Fruit fly (Drosophila melanogaster) whole organism, pupa: ENCODE measurements around the gene Or9a.

Experiments used
- CG15710 ChIP-seq: fragments of 200-800 bp; sonication (Bioruptor generic); optimal IDR thresholded peaks from 2 replicates; lab custom pipeline; 2018; ENCODE audit warnings: missing biosample characterization, mild to moderate bottlenecking, missing genetic modification characterization, moderate library complexity
- CG32121 ChIP-seq: fragments of 200-800 bp; sonication (Bioruptor generic); IDR thresholded peaks from 2 replicates; pipeline ENCODE4 v1.3.6; 2022; ENCODE audit warnings: missing biosample characterization, missing genetic modification characterization
- CG4496 ChIP-seq: fragments of 200-800 bp; sonication (Bioruptor generic); IDR thresholded peaks from 3 replicates; pipeline ENCODE4 v1.3.6; 2022; ENCODE audit warnings: missing biosample characterization, missing genetic modification characterization
- CG8159 ChIP-seq: fragments of 200-800 bp; sonication (Bioruptor generic); optimal IDR thresholded peaks from 3 replicates; lab custom pipeline; 2018; ENCODE audit warnings: missing biosample characterization, mild to moderate bottlenecking, missing genetic modification characterization, moderate library complexity
- CG8301 ChIP-seq: fragments of 200-800 bp; sonication (Bioruptor generic); optimal IDR thresholded peaks from 2 replicates; lab custom pipeline; 2018; ENCODE audit warnings: missing biosample characterization, mild to moderate bottlenecking, missing genetic modification characterization
- D1 ChIP-seq: fragments of 200-800 bp; sonication (Bioruptor generic); optimal IDR thresholded peaks from 2 replicates; lab custom pipeline; 2018; ENCODE audit warnings: missing biosample characterization, mild to moderate bottlenecking, missing genetic modification characterization, moderate library complexity
- EcR ChIP-seq: fragments of 200-800 bp; sonication (Bioruptor generic); optimal IDR thresholded peaks from 3 replicates; lab custom pipeline; 2019; ENCODE audit warnings: missing biosample characterization, missing genetic modification characterization, mild to moderate bottlenecking, moderate library complexity, missing genetic modification reagents
- Ets98B ChIP-seq: fragments of 200-800 bp; sonication (Bioruptor generic); IDR thresholded peaks from 2 replicates; pipeline ENCODE4 v1.3.6; 2022; ENCODE audit warnings: missing biosample characterization, missing genetic modification characterization
- fd96Ca ChIP-seq: fragments of 200-800 bp; sonication (Bioruptor generic); IDR thresholded peaks from 3 replicates; pipeline ENCODE4 v1.3.6; 2022; ENCODE audit warnings: missing biosample characterization, missing genetic modification characterization

- TF ChIP-seq EcR (GFP tag; lab: Kevin White, UChicago): no peak
- TF ChIP-seq CG8159 (tag; lab: Kevin White, UChicago): no peak
- peak; percentile 62; the same call in 2 of the 3 replicates for TF ChIP-seq fd96Ca (GFP tag; lab: Robert Waterston, UW)
- TF ChIP-seq CG32121 (GFP tag; lab: Robert Waterston, UW): 0 out of 2 replicates have a peak, but pooled peaks have one; percentile 17
- no peak for TF ChIP-seq CG15710 (tag; lab: Kevin White, UChicago)
- no peak for TF ChIP-seq D1 (tag; lab: Kevin White, UChicago)
- peak; percentile 29; the same call in 1 of the 3 replicates for TF ChIP-seq CG4496 (GFP tag; lab: Robert Waterston, UW)
- no peak for TF ChIP-seq Ets98B (GFP tag; lab: Robert Waterston, UW)
- TF ChIP-seq CG8301 (tag; lab: Kevin White, UChicago): peak; percentile 44
Observed at dm6 chrX:10487964-10488605, 28.6 kb upstream of the Or9a start.
